Fruit fly (Drosophila melanogaster): ENCODE data around the gene Hr39.

Gene Hr39

dm6 chr2L:21218240-21218911 is 18.7 kb upstream of the Hr39 start, which contains the start of gene CG8679 (continued):
- TF ChIP-seq chinmo (GFP tag; IDR thresholded peaks at IDR 0.05; ENCODE audit: partially characterized antibody) (peak; percentile 98), CG7839 (tag; optimal IDR thresholded peaks at IDR 0.05) (no peak), ftz-f1 (GFP tag; optimal IDR thresholded peaks at IDR 0.05) (peak; percentile 97), CG18599 (GFP tag; optimal IDR thresholded peaks at IDR 0.05) (peak; percentile 20), CG12104 (GFP tag; optimal IDR thresholded peaks at IDR 0.05) (no peak), Hmr (GFP tag; optimal IDR thresholded peaks at IDR 0.05) (no peak), CG6272 (GFP tag; IDR thresholded peaks at IDR 0.05) (no peak), trem (tag; optimal IDR thresholded peaks at IDR 0.05) (peak; percentile 86), nom (GFP tag; optimal IDR thresholded peaks at IDR 0.05) (peak; percentile 20), CG32772 (GFP tag; IDR thresholded peaks at IDR 0.05) (0 out of 2 replicates have a peak, but pooled peaks have one; percentile 20), Ada2b (GFP tag; IDR thresholded peaks at IDR 0.05) (no peak), CG1603 (tag; optimal IDR thresholded peaks at IDR 0.05) (peak; percentile 83), lab (GFP tag; optimal IDR thresholded peaks at IDR 0.05) (peak; percentile 27), CG17186 (GFP tag; optimal IDR thresholded peaks at IDR 0.05) (peak; percentile 67), psq (GFP tag; optimal IDR thresholded peaks at IDR 0.05) (no peak), pb (GFP tag; optimal IDR thresholded peaks at IDR 0.05) (no peak), Nf-YB (GFP tag; optimal IDR thresholded peaks at IDR 0.05) (no peak), CG1233 (GFP tag; optimal IDR thresholded peaks at IDR 0.05) (no peak), CG6175 (GFP tag; IDR thresholded peaks at IDR 0.05) (no peak), CG10543 (GFP tag; optimal IDR thresholded peaks at IDR 0.05) (peak; percentile 55), MBD-R2 (GFP tag; IDR thresholded peaks at IDR 0.05) (peak; percentile 80), Ets65A (GFP tag) (peak; percentile 74), chm (GFP tag; IDR thresholded peaks at IDR 0.05) (0 out of 2 replicates have a peak, but pooled peaks have one; percentile 26), Max (GFP tag; optimal IDR thresholded peaks at IDR 0.05) (no peak), CG4617 (GFP tag; optimal IDR thresholded peaks at IDR 0.05; ENCODE audit: borderline replicate concordance) (peak; percentile 8), Elba2 (GFP tag; optimal IDR thresholded peaks at IDR 0.05) (peak; percentile 67), CG17361 (GFP tag; IDR thresholded peaks at IDR 0.05) (no peak), Xbp1 (GFP tag; optimal IDR thresholded peaks at IDR 0.05) (no peak), sna (GFP tag; IDR thresholded peaks at IDR 0.05; ENCODE audit: partially characterized antibody) (no peak), Taf1 (GFP tag; IDR thresholded peaks at IDR 0.05) (no peak), CG6791 (GFP tag; IDR thresholded peaks at IDR 0.05; ENCODE audit: partially characterized antibody) (no peak), NFAT (GFP tag; IDR thresholded peaks at IDR 0.05) (no peak), btn (GFP tag; optimal IDR thresholded peaks at IDR 0.05) (no peak), CG18262 (tag; optimal IDR thresholded peaks at IDR 0.05) (no peak), CG3281 (GFP tag; optimal IDR thresholded peaks at IDR 0.05) (no peak), C15 (GFP tag; IDR thresholded peaks at IDR 0.05) (no peak), h (optimal IDR thresholded peaks at IDR 0.05) (no peak), knrl (GFP tag; IDR thresholded peaks at IDR 0.05; ENCODE audit: partially characterized antibody) (peak; percentile 46), grau (tag; optimal IDR thresholded peaks at IDR 0.05) (no peak), bsh (GFP tag; optimal IDR thresholded peaks at IDR 0.05) (no peak), CG14965 (GFP tag; optimal IDR thresholded peaks at IDR 0.05; ENCODE audit: borderline replicate concordance) (no peak), CG8281 (tag; optimal IDR thresholded peaks at IDR 0.05) (no peak), CG43689 (GFP tag; IDR thresholded peaks at IDR 0.05) (no peak), nerfin-2 (GFP tag; IDR thresholded peaks at IDR 0.05; ENCODE audit: partially characterized antibody) (no peak), CG8290 (GFP tag; optimal IDR thresholded peaks at IDR 0.05) (peak; percentile 28), CG8290 (tag; optimal IDR thresholded peaks at IDR 0.05) (peak in 1 of 2 experiments; percentile 55), peb (GFP tag; IDR thresholded peaks at IDR 0.05) (no peak), Hr51 (GFP tag; optimal IDR thresholded peaks at IDR 0.05) (no peak), phol (tag; optimal IDR thresholded peaks at IDR 0.05) (peak; percentile 47), CG11093 (GFP tag; IDR thresholded peaks at IDR 0.05) (no peak)
